Fruit fly (Drosophila melanogaster) whole organism, embryonic: ENCODE measurements around the gene IntS9.

Experiments
- B-H1 ChIP-seq: fragments of 200-800 bp; sonication (Bioruptor generic); IDR thresholded peaks from 3 replicates; pipeline ENCODE4 v1.3.6; 2022; ENCODE audit warnings: missing biosample characterization, missing genetic modification characterization
- CG10274 ChIP-seq: fragments of 200-800 bp; sonication (Bioruptor generic); optimal IDR thresholded peaks from 3 replicates; lab custom pipeline; 2017; ENCODE audit warnings: missing biosample characterization, mild to moderate bottlenecking, missing genetic modification characterization
- CG11560 ChIP-seq: fragments of 200-800 bp; sonication (Bioruptor generic); IDR thresholded peaks from 3 replicates; pipeline ENCODE4 v1.3.6; 2022; ENCODE audit warnings: missing biosample characterization, missing genetic modification characterization
- CG12219 ChIP-seq: fragments of 200-800 bp; sonication (Bioruptor generic); optimal IDR thresholded peaks from 3 replicates; lab custom pipeline; 2018; ENCODE audit warnings: missing biosample characterization, mild to moderate bottlenecking, missing genetic modification characterization
- CG1233 ChIP-seq: fragments of 200-800 bp; sonication (Bioruptor generic); optimal IDR thresholded peaks from 4 replicates; lab custom pipeline; 2018; ENCODE audit warnings: missing biosample characterization, mild to moderate bottlenecking, missing genetic modification characterization
- CG12659 ChIP-seq: fragments of 200-800 bp; sonication (Bioruptor generic); optimal IDR thresholded peaks from 3 replicates; lab custom pipeline; 2017; ENCODE audit warnings: mild to moderate bottlenecking, missing biosample characterization, missing genetic modification reagents, missing genetic modification characterization
- CG14965 ChIP-seq: fragments of 200-800 bp; sonication (Bioruptor generic); optimal IDR thresholded peaks from 2 replicates; lab custom pipeline; 2016; ENCODE audit warnings: missing biosample characterization, missing genetic modification characterization, borderline replicate concordance
- CG17802 ChIP-seq: fragments of 200-800 bp; sonication (Bioruptor generic); optimal IDR thresholded peaks from 2 replicates; lab custom pipeline; 2018; ENCODE audit warnings: missing biosample characterization, mild to moderate bottlenecking, missing genetic modification characterization, moderate library complexity
- CG2875 ChIP-seq: fragments of 200-800 bp; sonication (Bioruptor generic); optimal IDR thresholded peaks from 2 replicates; lab custom pipeline; 2017; ENCODE audit warnings: missing biosample characterization, mild to moderate bottlenecking, missing genetic modification characterization, missing genetic modification reagents
- CG30020 ChIP-seq: fragments of 200-800 bp; optimal IDR thresholded peaks from 2 replicates; lab custom pipeline; 2019; ENCODE audit warnings: missing biosample characterization, mild to moderate bottlenecking, missing genetic modification characterization, moderate library complexity
- CG32532 ChIP-seq: fragments of 200-800 bp; sonication (Bioruptor generic); IDR thresholded peaks from 2 replicates; pipeline ENCODE4 v1.3.6; 2022; ENCODE audit warnings: missing biosample characterization, missing genetic modification characterization
- CG32767 ChIP-seq: fragments of 200-800 bp; sonication (Bioruptor generic); IDR thresholded peaks from 2 replicates; pipeline ENCODE4 v1.3.6; 2022; ENCODE audit warnings: missing biosample characterization, missing genetic modification characterization
- CG3838 ChIP-seq: fragments of 200-800 bp; sonication (Bioruptor generic); optimal IDR thresholded peaks from 3 replicates; lab custom pipeline; 2016; ENCODE audit warnings: missing biosample characterization, missing genetic modification characterization
- CG3847 ChIP-seq: fragments of 200-800 bp; sonication (Bioruptor generic); IDR thresholded peaks from 2 replicates; pipeline ENCODE4 v1.3.6; 2022; ENCODE audit warnings: missing biosample characterization, missing genetic modification characterization
- CG4328 ChIP-seq: fragments of 200-800 bp; sonication (Bioruptor generic); optimal IDR thresholded peaks from 3 replicates; lab custom pipeline; 2017; ENCODE audit warnings: missing biosample characterization, missing genetic modification reagents, missing genetic modification characterization
- CG9437 ChIP-seq: fragments of 200-800 bp; sonication (Bioruptor generic); optimal IDR thresholded peaks from 2 replicates; lab custom pipeline; 2018; ENCODE audit warnings: missing biosample characterization, mild to moderate bottlenecking, missing genetic modification characterization
- CkIIα-i1 ChIP-seq: fragments of 200-800 bp; sonication (Bioruptor generic); IDR thresholded peaks from 2 replicates; pipeline ENCODE4 v1.3.6; 2022; ENCODE audit warnings: missing biosample characterization, missing genetic modification characterization
- Dad ChIP-seq: fragments of 200-800 bp; sonication (Bioruptor generic); optimal IDR thresholded peaks from 3 replicates; lab custom pipeline; 2016; ENCODE audit warnings: missing biosample characterization, missing genetic modification characterization
- Doc2 ChIP-seq: fragments of 200-800 bp; sonication (Bioruptor generic); IDR thresholded peaks from 2 replicates; pipeline ENCODE4 v1.3.6; 2022; ENCODE audit warnings: missing biosample characterization, missing genetic modification characterization
- HLH54F ChIP-seq: fragments of 200-800 bp; sonication (Bioruptor generic); optimal IDR thresholded peaks from 3 replicates; lab custom pipeline; 2016; ENCODE audit warnings: missing biosample characterization, missing genetic modification characterization
- Hr51 ChIP-seq, 2 experiments: fragments of 200-800 bp; sonication (Bioruptor generic); optimal IDR thresholded peaks; 2 replicates in 1 of 2; 3 replicates in 1 of 2; lab custom pipeline; 2016 to 2018; ENCODE audit warnings: missing biosample characterization in 2 of 2, missing genetic modification characterization in 2 of 2, mild to moderate bottlenecking in 1 of 2, moderate library complexity in 1 of 2
- Lhr ChIP-seq: fragments of 200-800 bp; sonication (Bioruptor generic); optimal IDR thresholded peaks from 3 replicates; lab custom pipeline; 2017; ENCODE audit warnings: mild to moderate bottlenecking, missing biosample characterization, missing genetic modification reagents, missing genetic modification characterization
- MESR4 ChIP-seq: fragments of 200-800 bp; sonication (Bioruptor generic); optimal IDR thresholded peaks from 2 replicates; lab custom pipeline; 2018; ENCODE audit warnings: missing biosample characterization, mild to moderate bottlenecking, missing genetic modification characterization, moderate library complexity
- NC2β ChIP-seq: fragments of 200-800 bp; sonication (Bioruptor generic); optimal IDR thresholded peaks from 2 replicates; lab custom pipeline; 2016; ENCODE audit warnings: missing biosample characterization, missing genetic modification characterization
- Nf-YB ChIP-seq: fragments of 200-800 bp; sonication (Bioruptor generic); optimal IDR thresholded peaks from 3 replicates; lab custom pipeline; 2019; ENCODE audit warnings: missing biosample characterization, mild to moderate bottlenecking, missing genetic modification characterization, moderate library complexity
- Poxn ChIP-seq: fragments of 200-800 bp; sonication (Bioruptor generic); IDR thresholded peaks from 2 replicates; pipeline ENCODE4 v1.3.6; 2022; ENCODE audit warnings: missing biosample characterization, missing genetic modification characterization
- Sox100B ChIP-seq: fragments of 200-800 bp; sonication (Bioruptor generic); optimal IDR thresholded peaks from 3 replicates; lab custom pipeline; 2018; ENCODE audit warnings: missing biosample characterization, mild to moderate bottlenecking, missing genetic modification characterization
- Xrp1 ChIP-seq: fragments of 200-800 bp; sonication (Bioruptor generic); IDR thresholded peaks from 2 replicates; pipeline ENCODE4 v1.3.6; 2022; ENCODE audit warnings: missing biosample characterization, missing genetic modification characterization
- bab2 ChIP-seq: fragments of 200-800 bp; sonication (Bioruptor generic); optimal IDR thresholded peaks from 2 replicates; lab custom pipeline; 2016; ENCODE audit warnings: missing biosample characterization, missing genetic modification characterization
- bbx ChIP-seq: fragments of 200-800 bp; sonication (Bioruptor generic); IDR thresholded peaks from 2 replicates; pipeline ENCODE4 v1.3.6; 2022; ENCODE audit warnings: missing biosample characterization, missing genetic modification characterization; ENCODE audit not compliant: partially characterized antibody
- cas ChIP-seq: fragments of 200-800 bp; sonication (Bioruptor generic); IDR thresholded peaks from 2 replicates; pipeline ENCODE4 v1.3.6; 2022; ENCODE audit warnings: missing biosample characterization, missing genetic modification characterization
- ewg ChIP-seq: fragments of 200-800 bp; sonication (Bioruptor generic); optimal IDR thresholded peaks from 3 replicates; lab custom pipeline; 2017; ENCODE audit warnings: mild to moderate bottlenecking, missing biosample characterization, missing genetic modification reagents, missing genetic modification characterization
- exex ChIP-seq: fragments of 200-800 bp; sonication (Bioruptor generic); optimal IDR thresholded peaks from 4 replicates; lab custom pipeline; 2018; ENCODE audit warnings: missing biosample characterization, mild to moderate bottlenecking, missing genetic modification characterization, moderate library complexity
- gfzf ChIP-seq: fragments of 200-800 bp; sonication (Bioruptor generic); optimal IDR thresholded peaks from 2 replicates; lab custom pipeline; 2016; ENCODE audit warnings: missing biosample characterization, mild to moderate bottlenecking, missing genetic modification characterization, moderate library complexity
- gsb-n ChIP-seq: fragments of 200-800 bp; sonication (Bioruptor generic); optimal IDR thresholded peaks from 3 replicates; lab custom pipeline; 2018; ENCODE audit warnings: missing biosample characterization, mild to moderate bottlenecking, missing genetic modification characterization
- ham ChIP-seq: fragments of 200-800 bp; sonication (Bioruptor generic); IDR thresholded peaks from 2 replicates; pipeline ENCODE4 v1.3.6; 2022; ENCODE audit warnings: missing biosample characterization, missing genetic modification characterization
- hbn ChIP-seq: fragments of 200-800 bp; sonication (Bioruptor generic); IDR thresholded peaks from 2 replicates; pipeline ENCODE4 v1.3.6; 2022; ENCODE audit warnings: missing biosample characterization, missing genetic modification characterization; ENCODE audit not compliant: partially characterized antibody
- ind ChIP-seq: fragments of 200-800 bp; sonication (Bioruptor generic); optimal IDR thresholded peaks from 3 replicates; lab custom pipeline; 2016; ENCODE audit warnings: missing biosample characterization, missing genetic modification characterization
- mirr ChIP-seq: fragments of 200-800 bp; sonication (Bioruptor generic); optimal IDR thresholded peaks from 3 replicates; lab custom pipeline; 2018; ENCODE audit warnings: missing biosample characterization, mild to moderate bottlenecking, missing genetic modification characterization
- mld ChIP-seq: fragments of 200-800 bp; sonication (Bioruptor generic); IDR thresholded peaks from 3 replicates; pipeline ENCODE4 v1.3.6; 2022; ENCODE audit warnings: missing biosample characterization, missing genetic modification characterization; ENCODE audit not compliant: partially characterized antibody
- rib ChIP-seq: fragments of 200-800 bp; sonication (Bioruptor generic); IDR thresholded peaks from 2 replicates; pipeline ENCODE4 v1.3.6; 2022; ENCODE audit warnings: missing biosample characterization, missing genetic modification characterization
- salm ChIP-seq: fragments of 200-800 bp; sonication (Bioruptor generic); optimal IDR thresholded peaks from 2 replicates; lab custom pipeline; 2018; ENCODE audit warnings: missing biosample characterization, mild to moderate bottlenecking, missing genetic modification characterization
- schlank ChIP-seq: fragments of 200-800 bp; sonication (Bioruptor generic); optimal IDR thresholded peaks from 2 replicates; lab custom pipeline; 2018; ENCODE audit warnings: missing biosample characterization, mild to moderate bottlenecking, missing genetic modification characterization
- sd ChIP-seq: fragments of 200-800 bp; sonication (Bioruptor generic); optimal IDR thresholded peaks from 3 replicates; lab custom pipeline; 2018; ENCODE audit warnings: missing biosample characterization, mild to moderate bottlenecking, missing genetic modification characterization, moderate library complexity
- tio ChIP-seq: fragments of 200-800 bp; sonication (Bioruptor generic); optimal IDR thresholded peaks from 2 replicates; lab custom pipeline; 2017; ENCODE audit warnings: missing biosample characterization, missing genetic modification characterization, inconsistent platforms
- tx ChIP-seq: fragments of 200-800 bp; sonication (Bioruptor generic); optimal IDR thresholded peaks from 2 replicates; lab custom pipeline; 2016; ENCODE audit warnings: missing biosample characterization, missing genetic modification characterization
- unc-4 ChIP-seq: fragments of 200-800 bp; sonication (Bioruptor generic); IDR thresholded peaks from 2 replicates; pipeline ENCODE4 v1.3.6; 2022; ENCODE audit warnings: missing biosample characterization, missing genetic modification characterization; ENCODE audit not compliant: partially characterized antibody
- vvl ChIP-seq: fragments of 200-800 bp; sonication (Bioruptor generic); IDR thresholded peaks from 2 replicates; pipeline ENCODE4 v1.3.6; 2022; ENCODE audit warnings: missing biosample characterization, missing genetic modification characterization

IntS9 gene

dm6 chr3L:16113607-16114337, 8.3 kb upstream of the IntS9 start (continued):
- TF ChIP-seq sd (tag; lab: Kevin White, UChicago) (no peak), CG3847 (GFP tag; lab: Robert Waterston, UW) (peak; percentile 89), gfzf (GFP tag; lab: Kevin White, UChicago) (no peak), CG12659 (GFP tag; lab: Kevin White, UChicago) (peak; percentile 98), cas (GFP tag; lab: Robert Waterston, UW) (peak; percentile 55; the same call in 1 of the 2 replicates), CG32532 (GFP tag; lab: Robert Waterston, UW) (peak; percentile 88), salm (peak; percentile 41), ewg (peak; percentile 97), CG32767 (GFP tag; lab: Robert Waterston, UW) (peak; percentile 59; the same call in 1 of the 2 replicates), CG11560 (tag; lab: Robert Waterston, UW) (peak; percentile 18; the same call in 1 of the 3 replicates), CkIIα-i1 (no peak), hbn (GFP tag; lab: Robert Waterston, UW) (peak; percentile 34; the same call in 1 of the 2 replicates), schlank (tag; lab: Kevin White, UChicago) (peak; percentile 60), B-H1 (GFP tag; lab: Robert Waterston, UW) (peak; percentile 71; the same call in 2 of the 3 replicates), CG4328 (peak; percentile 89), Lhr (peak; percentile 61), CG2875 (GFP tag; lab: Kevin White, UChicago) (peak; percentile 64), bbx (peak; percentile 80), CG10274 (GFP tag; lab: Kevin White, UChicago) (peak; percentile 30), Hr51 (GFP tag; optimal IDR thresholded peaks at IDR 0.05; lab: Kevin White, UChicago) (peak in 1 of 2 experiments; percentile 76), tx (GFP tag; lab: Kevin White, UChicago) (peak; percentile 83), MESR4 (GFP tag; lab: Kevin White, UChicago) (peak; percentile 73), CG12219 (peak; percentile 61), vvl (peak; percentile 90), CG17802 (no peak), unc-4 (GFP tag; lab: Robert Waterston, UW) (peak; percentile 68), rib (GFP tag; lab: Robert Waterston, UW) (peak; percentile 75; the same call in 1 of the 2 replicates), gsb-n (no peak), CG3838 (GFP tag; lab: Kevin White, UChicago) (peak; percentile 46), Doc2 (GFP tag; lab: Robert Waterston, UW) (no peak), Dad (peak; percentile 83), ind (peak; percentile 83), HLH54F (GFP tag; lab: Kevin White, UChicago) (peak; percentile 91), CG1233 (GFP tag; lab: Kevin White, UChicago) (peak; percentile 79), NC2β (GFP tag; lab: Kevin White, UChicago) (peak; percentile 73), Nf-YB (GFP tag; lab: Kevin White, UChicago) (peak; percentile 67), mld (GFP tag; lab: Robert Waterston, UW) (no peak; the same call in 2 of the 3 replicates), ham (no peak), Poxn (GFP tag; lab: Robert Waterston, UW) (0 out of 2 replicates have a peak, but pooled peaks have one; percentile 34), exex (peak; percentile 64), bab2 (peak; percentile 89), Xrp1 (peak; percentile 84), CG9437 (GFP tag; lab: Kevin White, UChicago) (peak; percentile 63), mirr (GFP tag; lab: Kevin White, UChicago) (no peak), CG14965 (GFP tag; lab: Kevin White, UChicago) (peak; percentile 50), Sox100B (GFP tag; lab: Kevin White, UChicago) (no peak), CG30020 (peak; percentile 59), tio (GFP tag; lab: Kevin White, UChicago) (no peak)
